Fruit fly (Drosophila melanogaster) whole organism, wandering third instar larva: Measurements from ENCODE around the gene CG5708.
A peak's percentile ranks its signal among the peaks of the same experiment; 100 is the strongest.

Experiments used
- Abd-B ChIP-seq: fragments of >200 bp; optimal IDR thresholded peaks from 2 replicates; lab custom pipeline; 2017; ENCODE audit warnings: missing biosample characterization, missing genetic modification characterization
- CG32264 ChIP-seq: fragments of 200-800 bp; sonication (Bioruptor generic); optimal IDR thresholded peaks from 2 replicates; lab custom pipeline; 2016; ENCODE audit warnings: missing biosample characterization, missing genetic modification characterization
- CG9705 ChIP-seq: fragments of 200-800 bp; sonication (Bioruptor generic); optimal IDR thresholded peaks from 2 replicates; lab custom pipeline; 2018; ENCODE audit warnings: missing biosample characterization, mild to moderate bottlenecking, missing genetic modification characterization
- Dfd ChIP-seq: fragments of >200 bp; optimal IDR thresholded peaks from 2 replicates; lab custom pipeline; 2017; ENCODE audit warnings: missing biosample characterization, missing genetic modification characterization
- Dif ChIP-seq: fragments of 200-275, 200-300 bp; sonication (Bioruptor generic); optimal IDR thresholded peaks from 2 replicates; lab custom pipeline; 2018; ENCODE audit warnings: missing biosample characterization, missing genetic modification characterization; ENCODE audit not compliant: partially characterized antibody
- GATAd ChIP-seq: sonication (Bioruptor generic); optimal IDR thresholded peaks from 2 replicates; lab custom pipeline; 2016; ENCODE audit warnings: missing biosample characterization, missing genetic modification characterization
- HLH106 ChIP-seq: fragments of 200-800 bp; optimal IDR thresholded peaks from 3 replicates; lab custom pipeline; 2019; ENCODE audit warnings: missing biosample characterization, mild to moderate bottlenecking, missing genetic modification characterization, moderate library complexity
- Hnf4 ChIP-seq: fragments of 200-800 bp; sonication (Bioruptor generic); optimal IDR thresholded peaks from 2 replicates; lab custom pipeline; 2016; ENCODE audit warnings: missing biosample characterization, mild to moderate bottlenecking, missing genetic modification characterization
- Hr78 ChIP-seq: fragments of >200 bp; optimal IDR thresholded peaks from 2 replicates; lab custom pipeline; 2017; ENCODE audit warnings: missing biosample characterization, missing genetic modification characterization
- Hr83 ChIP-seq: fragments of 200-300 bp; sonication (Bioruptor generic); optimal IDR thresholded peaks from 2 replicates; lab custom pipeline; 2016; ENCODE audit warnings: missing biosample characterization, mild to moderate bottlenecking, missing genetic modification characterization, moderate library complexity; ENCODE audit not compliant: poor library complexity, severe bottlenecking
- Jra ChIP-seq: sonication (Bioruptor generic); optimal IDR thresholded peaks from 2 replicates; lab custom pipeline; 2016; ENCODE audit warnings: missing biosample characterization, missing genetic modification characterization
- Mio ChIP-seq: sonication (Bioruptor generic); optimal IDR thresholded peaks from 2 replicates; lab custom pipeline; 2016; ENCODE audit warnings: missing biosample characterization, missing genetic modification characterization
- Myc ChIP-seq: fragments of >200 bp; optimal IDR thresholded peaks from 2 replicates; lab custom pipeline; 2017
- N ChIP-seq: fragments of >200 bp; optimal IDR thresholded peaks from 2 replicates; lab custom pipeline; 2018; ENCODE audit warnings: missing biosample characterization, missing external identifiers, missing genetic modification characterization
- OdsH ChIP-seq: fragments of 200-800 bp; sonication (Bioruptor generic); optimal IDR thresholded peaks from 2 replicates; lab custom pipeline; 2016; ENCODE audit warnings: missing biosample characterization, mild to moderate bottlenecking, missing genetic modification characterization
- Rel ChIP-seq, 2 experiments: fragments of 200-800 bp; sonication (Bioruptor generic) in 1 of 2; optimal IDR thresholded peaks; 2 replicates in 1 of 2; 3 replicates in 1 of 2; lab custom pipeline; 2016 to 2019; ENCODE audit warnings: mild to moderate bottlenecking in 2 of 2, missing biosample characterization in 2 of 2, missing genetic modification characterization in 2 of 2, moderate library complexity in 1 of 2
- Sp1 ChIP-seq: fragments of 200-800 bp; sonication (Bioruptor generic); optimal IDR thresholded peaks from 3 replicates; lab custom pipeline; 2019; ENCODE audit warnings: missing biosample characterization, mild to moderate bottlenecking, missing genetic modification characterization, moderate library complexity
- Vsx2 ChIP-seq: fragments of 200-300, 225-300 bp; sonication (Bioruptor generic); optimal IDR thresholded peaks from 2 replicates; lab custom pipeline; 2018; ENCODE audit warnings: missing biosample characterization, missing genetic modification characterization; ENCODE audit not compliant: partially characterized antibody
- br ChIP-seq: fragments of 200-800 bp; sonication (Bioruptor generic); optimal IDR thresholded peaks from 2 replicates; lab custom pipeline; 2016; ENCODE audit warnings: missing biosample characterization, missing genetic modification characterization
- brk ChIP-seq: fragments of 200-800 bp; sonication (Bioruptor generic); optimal IDR thresholded peaks from 2 replicates; lab custom pipeline; 2016; ENCODE audit warnings: missing biosample characterization, mild to moderate bottlenecking, missing genetic modification characterization
- dl ChIP-seq, 2 experiments: fragments of 175-275, 200-275 bp in 1 of 2; fragments of 200-275 bp in 1 of 2; sonication (Bioruptor generic); optimal IDR thresholded peaks; lab custom pipeline; 2018; ENCODE audit warnings: mild to moderate bottlenecking in 2 of 2, missing biosample characterization in 2 of 2, missing genetic modification characterization in 2 of 2, moderate library complexity in 2 of 2; ENCODE audit not compliant: partially characterized antibody in 2 of 2, insufficient read depth in 1 of 2
- dsf ChIP-seq: sonication (Bioruptor generic); optimal IDR thresholded peaks from 2 replicates; lab custom pipeline; 2016; ENCODE audit warnings: missing biosample characterization, missing genetic modification characterization, borderline replicate concordance
- ey ChIP-seq: fragments of 200-800 bp; sonication (Bioruptor generic); optimal IDR thresholded peaks from 2 replicates; lab custom pipeline; 2016; ENCODE audit warnings: missing biosample characterization, missing genetic modification characterization
- fru ChIP-seq: fragments of 200-800 bp; sonication (Bioruptor generic); optimal IDR thresholded peaks from 3 replicates; lab custom pipeline; 2016; ENCODE audit warnings: missing biosample characterization, mild to moderate bottlenecking, missing genetic modification characterization
- h ChIP-seq: fragments of 200-800 bp; sonication (Bioruptor generic); optimal IDR thresholded peaks from 3 replicates; lab custom pipeline; 2016; ENCODE audit warnings: missing biosample characterization, mild to moderate bottlenecking, missing genetic modification characterization
- jim ChIP-seq: fragments of 175-275, 200-325 bp; sonication (Bioruptor generic); optimal IDR thresholded peaks from 2 replicates; lab custom pipeline; 2016; ENCODE audit warnings: missing biosample characterization, mild to moderate bottlenecking, missing genetic modification characterization
- lola ChIP-seq: fragments of >200 bp; optimal IDR thresholded peaks from 2 replicates; lab custom pipeline; 2017; ENCODE audit warnings: missing biosample characterization, missing genetic modification characterization
- pan ChIP-seq: fragments of >200 bp; optimal IDR thresholded peaks from 2 replicates; lab custom pipeline; 2017
- psq ChIP-seq: fragments of 200-800 bp; sonication (Bioruptor generic); optimal IDR thresholded peaks from 3 replicates; lab custom pipeline; 2017; ENCODE audit warnings: missing biosample characterization, mild to moderate bottlenecking, missing genetic modification characterization, moderate library complexity
- rgr ChIP-seq: fragments of 200-800 bp; sonication (Bioruptor generic); optimal IDR thresholded peaks from 3 replicates; lab custom pipeline; 2016; ENCODE audit warnings: missing biosample characterization, mild to moderate bottlenecking, missing genetic modification characterization
- sage ChIP-seq: fragments of 200-800 bp; sonication (Bioruptor generic); optimal IDR thresholded peaks from 2 replicates; lab custom pipeline; 2016; ENCODE audit warnings: missing biosample characterization, mild to moderate bottlenecking, missing genetic modification characterization
- sv ChIP-seq: fragments of 200-800 bp; sonication (Bioruptor generic); optimal IDR thresholded peaks from 3 replicates; lab custom pipeline; 2016; ENCODE audit warnings: missing biosample characterization, missing genetic modification characterization
- usp ChIP-seq: fragments of >200 bp; optimal IDR thresholded peaks from 2 replicates; lab custom pipeline; 2017; ENCODE audit warnings: missing biosample characterization, missing genetic modification characterization
- woc ChIP-seq: sonication (Bioruptor generic); optimal IDR thresholded peaks from 2 replicates; lab custom pipeline; 2016; ENCODE audit warnings: missing biosample characterization, mild to moderate bottlenecking, missing genetic modification characterization

CG5708 gene

dm6 chr2L:10238726-10239652, 12.4 kb upstream of the CG5708 start, which contains the start of gene me31B:
TSS of gene me31B (plus strand) at chr2L:10239341.
- TF ChIP-seq Dfd (no peak), Jra (GFP tag; lab: Kevin White, UChicago) (no peak), lola (no peak), Hr83 (no peak), woc (GFP tag; lab: Kevin White, UChicago) (peak; percentile 76), Hnf4 (GFP tag; lab: Kevin White, UChicago) (peak; percentile 1), Sp1 (no peak), jim (GFP tag; lab: Kevin White, UChicago) (no peak), GATAd (GFP tag; lab: Kevin White, UChicago) (no peak), rgr (GFP tag; lab: Kevin White, UChicago) (no peak), sage (GFP tag; lab: Kevin White, UChicago) (no peak), dsf (GFP tag; lab: Kevin White, UChicago) (no peak)
- TF ChIP-seq, all 38 proteins: peak for 2

- no peak for TF ChIP-seq Mio (GFP tag; lab: Kevin White, UChicago)
- no peak for TF ChIP-seq HLH106 (tag; lab: Kevin White, UChicago)
- no peak for TF ChIP-seq dsf (GFP tag; lab: Kevin White, UChicago)
- no peak for TF ChIP-seq sv (GFP tag; lab: Kevin White, UChicago)
- TF ChIP-seq ey (GFP tag; lab: Kevin White, UChicago), result no peak
- no peak for TF ChIP-seq fru
- TF ChIP-seq h (GFP tag; lab: Kevin White, UChicago), result no peak
- no peak for TF ChIP-seq Vsx2 (GFP tag; lab: Kevin White, UChicago)
- no peak for TF ChIP-seq Dif (GFP tag; lab: Kevin White, UChicago)
- TF ChIP-seq Abd-B (GFP tag; lab: Kevin White, UChicago), result no peak
- TF ChIP-seq psq (GFP tag; lab: Kevin White, UChicago), result no peak
- TF ChIP-seq OdsH, result no peak
- TF ChIP-seq CG9705 (GFP tag; lab: Kevin White, UChicago), result no peak
- no peak for TF ChIP-seq Hr78
- TF ChIP-seq rgr (GFP tag; lab: Kevin White, UChicago), result no peak
- no peak for TF ChIP-seq N
These were observed 11.3 kb upstream of the CG5708 start, which contains the start of gene mthl15 for dm6 chr2L:10237725-10238446. TSS of gene mthl15 (minus strand) at chr2L:10238317.

dm6 chr2L:10232827-10233226, 6.2 kb upstream of the CG5708 start:
- no peak for TF ChIP-seq usp

dm6 chr2L:10232152-10232816, 5.7 kb upstream of the CG5708 start, which contains the start of gene eEF1delta:
TSS of gene eEF1delta (plus strand) at chr2L:10232507.
- no peak for TF ChIP-seq dl (GFP tag; optimal IDR thresholded peaks at IDR 0.05; lab: Kevin White, UChicago; ENCODE audit: insufficient read depth in 1 of 2, partially characterized antibody in 2 of 2)
- no peak for TF ChIP-seq br
- TF ChIP-seq h (GFP tag; lab: Kevin White, UChicago), result no peak
- peak; percentile 57 for TF ChIP-seq woc (GFP tag; lab: Kevin White, UChicago)

- TF ChIP-seq pan (lab: Kevin White, UChicago) (no peak), Rel (GFP tag; optimal IDR thresholded peaks at IDR 0.05; lab: Kevin White, UChicago) (no peak), Rel (tag; optimal IDR thresholded peaks at IDR 0.05; lab: Kevin White, UChicago) (no peak), sv (GFP tag; lab: Kevin White, UChicago) (no peak), lola (no peak), usp (no peak), brk (GFP tag; lab: Kevin White, UChicago) (no peak), HLH106 (tag; lab: Kevin White, UChicago) (no peak), dl (GFP tag; optimal IDR thresholded peaks at IDR 0.05; lab: Kevin White, UChicago; ENCODE audit: insufficient read depth in 1 of 2, partially characterized antibody in 2 of 2) (no peak), CG32264 (no peak), Myc (lab: Kevin White, UChicago) (no peak), N (no peak), woc (GFP tag; lab: Kevin White, UChicago) (no peak), GATAd (GFP tag; lab: Kevin White, UChicago) (no peak), Hr78 (no peak), jim (GFP tag; lab: Kevin White, UChicago) (no peak)
These were observed 4.9 kb upstream of the CG5708 start, which contains the start of gene ova for dm6 chr2L:10231510-10231909. TSS of gene ova (minus strand) at chr2L:10231692.
